Fruit fly (Drosophila melanogaster) whole organism, pupa: ENCODE data around the gene NP15.6.

Experiments used
- CG10348 ChIP-seq: fragments of 200-800 bp; sonication (Bioruptor generic); IDR thresholded peaks from 2 replicates; pipeline ENCODE4 v1.3.6; 2022; ENCODE audit warnings: missing biosample characterization, missing genetic modification characterization
- CG12605 ChIP-seq: fragments of 200-800 bp; sonication (Bioruptor generic); IDR thresholded peaks from 2 replicates; pipeline ENCODE4 v1.3.6; 2022; ENCODE audit warnings: missing biosample characterization, missing genetic modification characterization
- CG13204 ChIP-seq: fragments of 200-800 bp; sonication (Bioruptor generic); optimal IDR thresholded peaks from 2 replicates; lab custom pipeline; 2018; ENCODE audit warnings: missing biosample characterization, mild to moderate bottlenecking, missing genetic modification characterization, moderate library complexity
- CG14655 ChIP-seq: fragments of 200-800 bp; sonication (Bioruptor generic); optimal IDR thresholded peaks from 3 replicates; lab custom pipeline; 2017; ENCODE audit warnings: mild to moderate bottlenecking, missing biosample characterization, missing genetic modification reagents, missing genetic modification characterization
- CG15710 ChIP-seq: fragments of 200-800 bp; sonication (Bioruptor generic); optimal IDR thresholded peaks from 2 replicates; lab custom pipeline; 2018; ENCODE audit warnings: missing biosample characterization, mild to moderate bottlenecking, missing genetic modification characterization, moderate library complexity
- CG17806 ChIP-seq: fragments of 200-800 bp; sonication (Bioruptor generic); optimal IDR thresholded peaks from 2 replicates; lab custom pipeline; 2018; ENCODE audit warnings: missing biosample characterization, mild to moderate bottlenecking, missing genetic modification characterization, moderate library complexity
- CG32121 ChIP-seq: fragments of 200-800 bp; sonication (Bioruptor generic); IDR thresholded peaks from 2 replicates; pipeline ENCODE4 v1.3.6; 2022; ENCODE audit warnings: missing biosample characterization, missing genetic modification characterization
- CG34367 ChIP-seq: fragments of 200-800 bp; sonication (Bioruptor generic); optimal IDR thresholded peaks from 2 replicates; lab custom pipeline; 2018; ENCODE audit warnings: missing biosample characterization, mild to moderate bottlenecking, missing genetic modification characterization
- CG4496 ChIP-seq: fragments of 200-800 bp; sonication (Bioruptor generic); IDR thresholded peaks from 3 replicates; pipeline ENCODE4 v1.3.6; 2022; ENCODE audit warnings: missing biosample characterization, missing genetic modification characterization
- CG8159 ChIP-seq: fragments of 200-800 bp; sonication (Bioruptor generic); optimal IDR thresholded peaks from 3 replicates; lab custom pipeline; 2018; ENCODE audit warnings: missing biosample characterization, mild to moderate bottlenecking, missing genetic modification characterization, moderate library complexity
- CG8301 ChIP-seq: fragments of 200-800 bp; sonication (Bioruptor generic); optimal IDR thresholded peaks from 2 replicates; lab custom pipeline; 2018; ENCODE audit warnings: missing biosample characterization, mild to moderate bottlenecking, missing genetic modification characterization
- CG9948 ChIP-seq: fragments of 200-800 bp; sonication (Bioruptor generic); optimal IDR thresholded peaks from 2 replicates; lab custom pipeline; 2018; ENCODE audit warnings: missing biosample characterization, mild to moderate bottlenecking, missing genetic modification characterization, moderate library complexity
- D1 ChIP-seq: fragments of 200-800 bp; sonication (Bioruptor generic); optimal IDR thresholded peaks from 2 replicates; lab custom pipeline; 2018; ENCODE audit warnings: missing biosample characterization, mild to moderate bottlenecking, missing genetic modification characterization, moderate library complexity
- EcR ChIP-seq: fragments of 200-800 bp; sonication (Bioruptor generic); optimal IDR thresholded peaks from 3 replicates; lab custom pipeline; 2019; ENCODE audit warnings: missing biosample characterization, missing genetic modification characterization, mild to moderate bottlenecking, moderate library complexity, missing genetic modification reagents
- Ets98B ChIP-seq: fragments of 200-800 bp; sonication (Bioruptor generic); IDR thresholded peaks from 2 replicates; pipeline ENCODE4 v1.3.6; 2022; ENCODE audit warnings: missing biosample characterization, missing genetic modification characterization
- Pif1A ChIP-seq: fragments of 200-800 bp; sonication (Bioruptor generic); optimal IDR thresholded peaks from 3 replicates; lab custom pipeline; 2016; ENCODE audit warnings: missing biosample characterization, missing genetic modification characterization
- Pif1B ChIP-seq: fragments of 200-800 bp; sonication (Bioruptor generic); optimal IDR thresholded peaks from 3 replicates; lab custom pipeline; 2016; ENCODE audit warnings: missing biosample characterization, missing genetic modification characterization
- Snoo ChIP-seq: fragments of 200-800 bp; sonication (Bioruptor generic); optimal IDR thresholded peaks from 3 replicates; lab custom pipeline; 2017; ENCODE audit warnings: missing biosample characterization, mild to moderate bottlenecking, missing genetic modification characterization, inconsistent platforms
- fd96Ca ChIP-seq: fragments of 200-800 bp; sonication (Bioruptor generic); IDR thresholded peaks from 3 replicates; pipeline ENCODE4 v1.3.6; 2022; ENCODE audit warnings: missing biosample characterization, missing genetic modification characterization
- gl ChIP-seq: fragments of 200-800 bp; sonication (Bioruptor generic); optimal IDR thresholded peaks from 2 replicates; lab custom pipeline; 2018; ENCODE audit warnings: missing biosample characterization, mild to moderate bottlenecking, missing genetic modification characterization
- rn ChIP-seq: fragments of 200-800 bp; sonication (Bioruptor generic); IDR thresholded peaks from 2 replicates; pipeline ENCODE4 v1.3.6; 2022; ENCODE audit warnings: missing biosample characterization, missing genetic modification characterization

Gene NP15.6

DNA sequence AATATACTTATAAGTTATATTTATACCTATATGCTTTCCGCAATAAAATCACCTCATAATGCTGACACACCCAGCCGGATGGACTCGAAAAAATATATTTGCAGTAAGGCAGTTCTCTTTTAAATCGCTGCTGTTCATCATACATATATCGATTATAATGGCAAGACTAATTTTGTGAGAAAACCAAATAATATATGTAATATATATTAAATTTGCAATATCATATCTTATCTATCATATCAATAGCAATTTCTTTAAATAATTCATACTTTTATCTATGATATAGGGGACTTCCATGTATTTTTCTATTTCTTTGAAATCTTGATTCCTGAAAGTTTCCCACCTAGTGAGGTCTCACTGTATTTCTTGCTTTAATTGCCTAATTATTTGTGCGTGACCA lies 35.4 kb downstream of the NP15.6 start:
- TF ChIP-seq CG10348 = no peak
- no peak for TF ChIP-seq rn
- TF ChIP-seq CG4496 (GFP tag; lab: Robert Waterston, UW) = no peak
- TF ChIP-seq Pif1B (GFP tag; lab: Kevin White, UChicago) = no peak
- TF ChIP-seq CG13204 (GFP tag; lab: Kevin White, UChicago) = no peak
- TF ChIP-seq gl = no peak
- no peak for TF ChIP-seq CG9948 (tag; lab: Kevin White, UChicago)
- TF ChIP-seq CG8301 (tag; lab: Kevin White, UChicago) = no peak
- TF ChIP-seq Pif1A (GFP tag; lab: Kevin White, UChicago) = no peak
- TF ChIP-seq CG8159 (tag; lab: Kevin White, UChicago) = no peak
- no peak for TF ChIP-seq CG17806
- TF ChIP-seq CG15710 = no peak

DNA sequence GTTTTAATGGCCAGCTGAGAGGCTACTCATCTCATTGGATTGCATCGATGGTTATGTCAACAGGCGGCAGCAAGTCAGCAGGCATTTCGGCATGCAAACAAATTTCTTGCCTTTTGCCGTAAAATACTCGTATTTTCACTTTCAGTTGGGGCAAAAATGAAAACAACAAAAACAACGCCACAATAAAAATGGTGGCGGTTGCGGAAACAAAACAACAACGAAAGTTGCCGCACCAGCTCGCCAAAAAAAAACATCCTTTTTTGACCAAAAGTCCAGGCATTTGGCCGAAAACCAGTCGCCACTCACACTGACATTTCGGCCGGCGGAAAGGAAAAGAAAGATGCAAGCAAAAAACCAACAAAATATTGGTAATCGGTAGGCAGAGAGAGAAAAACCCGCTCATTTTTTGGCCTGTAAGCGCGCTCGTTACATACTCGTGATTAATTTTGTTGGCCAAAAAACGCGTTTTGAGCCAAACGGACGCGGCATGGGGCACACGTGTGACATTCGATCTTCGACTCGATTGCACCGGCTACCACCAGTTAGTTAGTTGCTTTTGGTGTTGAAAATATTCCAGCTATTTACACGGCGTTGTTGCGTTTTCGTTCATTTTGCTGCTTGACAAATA lies 37.0 kb downstream of the NP15.6 start:
- TF ChIP-seq Ets98B (GFP tag; lab: Robert Waterston, UW) = peak; percentile 15; the same call in 1 of the 2 replicates
- TF ChIP-seq Snoo = peak; percentile 67
- no peak for TF ChIP-seq CG10348
- peak; percentile 35 for TF ChIP-seq Pif1B (GFP tag; lab: Kevin White, UChicago)
- no peak for TF ChIP-seq CG13204 (GFP tag; lab: Kevin White, UChicago)
- no peak for TF ChIP-seq CG15710
- TF ChIP-seq D1 (tag; lab: Kevin White, UChicago) = no peak
- TF ChIP-seq CG4496 (GFP tag; lab: Robert Waterston, UW) = peak; percentile 40; the same call in 1 of the 3 replicates
- no peak for TF ChIP-seq EcR (GFP tag; lab: Kevin White, UChicago)

- TF ChIP-seq CG34367 (tag; lab: Kevin White, UChicago) (no peak), gl (no peak), D1 (tag; lab: Kevin White, UChicago) (no peak), CG13204 (GFP tag; lab: Kevin White, UChicago) (no peak), fd96Ca (no peak), CG8301 (tag; lab: Kevin White, UChicago) (no peak), Pif1B (GFP tag; lab: Kevin White, UChicago) (no peak), CG14655 (GFP tag; lab: Kevin White, UChicago) (no peak), CG10348 (no peak), Ets98B (GFP tag; lab: Robert Waterston, UW) (no peak), CG17806 (no peak), EcR (GFP tag; lab: Kevin White, UChicago) (no peak), Snoo (no peak), CG12605 (GFP tag; lab: Robert Waterston, UW) (no peak)
These were observed 38.3 kb downstream of the NP15.6 start for dm6 chr3R:19065474-19065873.

DNA sequence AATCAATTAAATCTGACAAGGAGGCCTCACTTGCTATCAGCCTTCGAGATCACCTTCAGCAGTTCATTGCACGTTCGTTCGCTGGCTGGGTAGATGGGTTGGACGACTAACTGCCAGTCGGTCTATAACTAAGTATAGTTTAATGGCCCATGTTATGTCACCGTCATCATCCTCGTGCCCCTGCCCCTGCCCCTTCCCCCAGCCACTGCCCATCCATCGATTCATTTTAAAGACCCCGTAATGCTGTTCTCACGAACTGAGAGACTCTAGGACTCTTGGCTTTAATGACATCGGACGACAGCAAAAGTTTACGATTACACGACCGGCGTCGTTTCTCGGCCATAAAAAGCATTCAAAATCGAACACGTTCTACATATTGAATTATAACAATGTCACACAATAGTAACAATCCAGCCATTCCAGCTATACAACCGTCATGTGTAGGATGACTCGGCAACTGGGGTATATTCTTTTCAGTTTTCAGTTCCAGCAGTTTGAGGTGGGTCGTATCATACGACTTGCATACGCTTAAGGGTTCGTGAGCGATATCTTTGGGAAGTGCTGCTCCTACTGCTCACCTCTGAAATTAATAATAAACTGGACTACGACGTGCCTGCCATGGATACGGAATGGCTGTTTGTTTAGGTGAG lies 39.9 kb downstream of the NP15.6 start:
- TF ChIP-seq CG14655 (GFP tag; lab: Kevin White, UChicago) = no peak
- peak; percentile 93 for TF ChIP-seq EcR (GFP tag; lab: Kevin White, UChicago)
- TF ChIP-seq, all 21 proteins: peak for 1

DNA sequence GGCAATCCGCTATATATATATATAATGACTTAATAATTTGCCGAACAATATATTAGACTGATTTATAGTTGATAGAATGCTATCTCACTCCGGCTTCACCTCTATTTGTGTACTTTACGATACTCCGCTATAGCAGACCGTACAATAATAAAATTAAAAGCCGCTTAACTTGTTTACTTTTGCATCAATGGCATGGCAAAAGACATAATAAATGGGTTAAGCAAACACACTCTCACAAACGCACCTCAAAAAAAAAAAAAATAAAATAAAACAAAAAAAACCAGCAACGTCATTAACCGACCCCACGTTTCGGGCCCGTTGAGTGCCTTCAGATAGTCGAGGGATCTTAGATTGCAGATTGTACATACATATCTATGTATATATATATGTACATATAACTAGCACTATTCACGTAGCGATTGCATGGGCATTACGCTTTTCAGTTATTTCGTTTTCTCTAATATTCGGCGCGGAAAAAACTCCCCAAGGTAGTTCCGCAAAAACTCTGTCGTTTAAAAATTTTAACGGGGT lies 40.8 kb downstream of the NP15.6 start:
- TF ChIP-seq CG10348 = no peak
- peak; percentile 55; the same call in 2 of the 3 replicates for TF ChIP-seq fd96Ca

DNA sequence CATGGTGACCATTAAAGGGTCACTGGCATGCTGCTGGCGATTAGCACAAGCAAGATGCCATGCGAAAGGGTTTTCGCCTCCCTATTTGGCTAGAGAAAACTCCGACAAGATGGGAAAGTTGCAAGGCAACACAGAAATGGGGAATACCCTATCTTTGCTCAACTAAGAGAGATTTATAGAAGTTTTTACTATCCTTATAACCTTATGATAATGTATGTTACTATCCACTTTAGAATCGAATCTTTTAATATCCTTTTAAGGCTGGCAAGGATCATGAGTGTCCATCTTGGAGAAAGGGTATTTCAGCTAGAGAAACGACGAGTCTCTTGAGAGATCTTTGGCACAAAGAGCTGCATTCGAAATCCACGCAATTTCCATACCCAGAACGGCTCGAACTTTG lies 42.6 kb downstream of the NP15.6 start:
- TF ChIP-seq CG8301 (tag; lab: Kevin White, UChicago) = peak; percentile 24
- peak; percentile 28 for TF ChIP-seq CG15710
- TF ChIP-seq CG34367 (tag; lab: Kevin White, UChicago) = peak; percentile 35
- TF ChIP-seq fd96Ca = no peak
- no peak for TF ChIP-seq rn
- TF ChIP-seq CG9948 (tag; lab: Kevin White, UChicago) = peak; percentile 41
- TF ChIP-seq CG17806 = peak; percentile 34
- TF ChIP-seq D1 (tag; lab: Kevin White, UChicago) = no peak
- TF ChIP-seq Snoo = no peak
- 0 out of 3 replicates have a peak, but pooled peaks have one; percentile 43 for TF ChIP-seq CG4496 (GFP tag; lab: Robert Waterston, UW)
- TF ChIP-seq CG8159 (tag; lab: Kevin White, UChicago) = peak; percentile 8
- peak; percentile 54 for TF ChIP-seq CG14655 (GFP tag; lab: Kevin White, UChicago)
- no peak for TF ChIP-seq CG10348

DNA sequence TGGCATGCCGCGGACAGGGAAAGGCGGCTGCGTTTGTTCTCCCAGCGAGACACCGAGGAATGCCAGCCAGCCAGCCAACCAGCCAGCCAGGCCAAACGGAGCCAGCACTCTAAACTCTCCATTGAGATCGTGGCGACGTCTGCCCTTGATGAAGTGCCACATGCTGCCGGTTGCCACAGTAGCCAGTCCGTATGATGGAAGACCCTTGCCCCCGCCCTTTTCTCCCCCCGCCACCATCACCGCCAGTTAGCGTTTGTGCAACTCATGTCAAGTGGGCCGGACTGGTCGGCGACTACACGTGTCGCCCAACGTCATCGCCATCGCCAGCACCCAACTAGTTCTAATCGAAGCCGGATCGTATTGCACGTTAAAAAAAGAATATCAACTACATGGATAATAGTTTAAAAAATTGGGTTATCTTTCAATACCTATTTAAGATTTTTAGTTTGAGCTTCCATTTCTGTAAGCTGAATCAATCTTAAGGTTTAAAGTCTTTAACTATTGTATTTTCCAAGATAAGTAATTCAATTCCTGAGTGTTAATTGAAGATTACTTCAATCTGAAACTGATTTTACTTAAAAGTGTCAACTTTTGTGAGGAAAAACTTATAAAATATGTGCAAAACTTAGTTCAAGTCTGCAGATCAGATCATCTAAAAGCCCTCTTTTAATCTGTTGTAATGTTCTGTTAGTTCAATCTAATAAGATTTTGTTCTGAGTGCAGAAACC lies 43.2 kb downstream of the NP15.6 start:
- TF ChIP-seq CG4496 (GFP tag; lab: Robert Waterston, UW) = no peak
- TF ChIP-seq CG32121 (GFP tag; lab: Robert Waterston, UW) = no peak
- no peak for TF ChIP-seq EcR (GFP tag; lab: Kevin White, UChicago)
- TF ChIP-seq CG17806 = peak; percentile 40
- peak; percentile 69 for TF ChIP-seq CG8301 (tag; lab: Kevin White, UChicago)
- peak; percentile 80 for TF ChIP-seq CG14655 (GFP tag; lab: Kevin White, UChicago)
- peak; percentile 57 for TF ChIP-seq CG8159 (tag; lab: Kevin White, UChicago)
- peak; percentile 60 for TF ChIP-seq CG9948 (tag; lab: Kevin White, UChicago)
- peak; percentile 37 for TF ChIP-seq CG34367 (tag; lab: Kevin White, UChicago)
- TF ChIP-seq CG15710 = peak; percentile 45
- no peak for TF ChIP-seq Ets98B (GFP tag; lab: Robert Waterston, UW)
- peak; percentile 21 for TF ChIP-seq Pif1A (GFP tag; lab: Kevin White, UChicago)
- peak; percentile 7 for TF ChIP-seq D1 (tag; lab: Kevin White, UChicago)
